Fruit fly (Drosophila melanogaster) whole organism, embryonic: Measurements from ENCODE around the gene CG5810.

Experiments
- Blimp-1 ChIP-seq: fragments of 200-800 bp; sonication (Bioruptor generic); optimal IDR thresholded peaks from 3 replicates; lab custom pipeline; 2018; ENCODE audit warnings: missing biosample characterization, missing genetic modification characterization, mild to moderate bottlenecking, moderate library complexity, missing genetic modification reagents
- CG10209 ChIP-seq: fragments of 200-800 bp; sonication (Bioruptor generic); optimal IDR thresholded peaks from 3 replicates; lab custom pipeline; 2017; ENCODE audit warnings: missing biosample characterization, mild to moderate bottlenecking, missing genetic modification characterization, missing genetic modification reagents
- CG11723 ChIP-seq: fragments of 200-800 bp; sonication (Bioruptor generic); optimal IDR thresholded peaks from 2 replicates; lab custom pipeline; 2017; ENCODE audit warnings: missing biosample characterization, mild to moderate bottlenecking, missing genetic modification characterization
- CG12299 ChIP-seq: fragments of 200-800 bp; sonication (Bioruptor generic); optimal IDR thresholded peaks from 2 replicates; lab custom pipeline; 2018; ENCODE audit warnings: missing biosample characterization, mild to moderate bottlenecking, missing genetic modification characterization
- CG12659 ChIP-seq: fragments of 200-800 bp; sonication (Bioruptor generic); optimal IDR thresholded peaks from 3 replicates; lab custom pipeline; 2017; ENCODE audit warnings: mild to moderate bottlenecking, missing biosample characterization, missing genetic modification reagents, missing genetic modification characterization
- CG14441 ChIP-seq: fragments of 200-800 bp; sonication (Bioruptor generic); IDR thresholded peaks from 2 replicates; pipeline ENCODE4 v1.3.6; 2022; ENCODE audit warnings: missing biosample characterization, missing genetic modification characterization
- CG17186 ChIP-seq: fragments of 200-800 bp; sonication (Bioruptor generic); optimal IDR thresholded peaks from 3 replicates; lab custom pipeline; 2017; ENCODE audit warnings: missing biosample characterization, missing genetic modification reagents, missing genetic modification characterization
- CG17359 ChIP-seq: fragments of 200-800 bp; sonication (Bioruptor generic); optimal IDR thresholded peaks from 3 replicates; lab custom pipeline; 2018; ENCODE audit warnings: missing biosample characterization, mild to moderate bottlenecking, missing genetic modification characterization, moderate library complexity
- CG17568 ChIP-seq: fragments of 200-800 bp; sonication (Bioruptor generic); optimal IDR thresholded peaks from 2 replicates; lab custom pipeline; 2018; ENCODE audit warnings: missing biosample characterization, mild to moderate bottlenecking, missing genetic modification characterization, moderate library complexity
- CG1832 ChIP-seq: fragments of 200-800 bp; sonication (Bioruptor generic); optimal IDR thresholded peaks from 2 replicates; lab custom pipeline; 2017; ENCODE audit warnings: missing biosample characterization, mild to moderate bottlenecking, missing genetic modification characterization, inconsistent platforms
- CG18619 ChIP-seq: fragments of 200-800 bp; sonication (Bioruptor generic); optimal IDR thresholded peaks from 3 replicates; lab custom pipeline; 2017; ENCODE audit warnings: missing biosample characterization, mild to moderate bottlenecking, missing genetic modification characterization
- CG30403 ChIP-seq: fragments of 200-800 bp; sonication (Bioruptor generic); optimal IDR thresholded peaks from 3 replicates; lab custom pipeline; 2016; ENCODE audit warnings: missing biosample characterization, missing genetic modification characterization
- CG3065 ChIP-seq: fragments of 200-800 bp; sonication (Bioruptor generic); optimal IDR thresholded peaks from 2 replicates; lab custom pipeline; 2016; ENCODE audit warnings: missing biosample characterization, missing genetic modification characterization
- CG31365 ChIP-seq: fragments of 200-800 bp; sonication (Bioruptor generic); optimal IDR thresholded peaks from 2 replicates; lab custom pipeline; 2018; ENCODE audit warnings: missing biosample characterization, mild to moderate bottlenecking, missing genetic modification characterization
- CG31441 ChIP-seq: fragments of 200-800 bp; sonication (Bioruptor generic); IDR thresholded peaks from 2 replicates; pipeline ENCODE4 v1.3.6; 2022; ENCODE audit warnings: missing biosample characterization, missing genetic modification characterization
- CG3163 ChIP-seq: fragments of 200-800 bp; sonication (Bioruptor generic); optimal IDR thresholded peaks from 3 replicates; lab custom pipeline; 2016; ENCODE audit warnings: missing biosample characterization, missing genetic modification characterization
- CG32532 ChIP-seq: fragments of 200-800 bp; sonication (Bioruptor generic); IDR thresholded peaks from 2 replicates; pipeline ENCODE4 v1.3.6; 2022; ENCODE audit warnings: missing biosample characterization, missing genetic modification characterization
- CG4328 ChIP-seq: fragments of 200-800 bp; sonication (Bioruptor generic); optimal IDR thresholded peaks from 3 replicates; lab custom pipeline; 2017; ENCODE audit warnings: missing biosample characterization, missing genetic modification reagents, missing genetic modification characterization
- CG5953 ChIP-seq: fragments of 200-800 bp; sonication (Bioruptor generic); IDR thresholded peaks from 2 replicates; pipeline ENCODE4 v1.3.6; 2022; ENCODE audit warnings: missing biosample characterization, missing genetic modification characterization
- CG6683 ChIP-seq: fragments of 200-800 bp; sonication (Bioruptor generic); optimal IDR thresholded peaks from 2 replicates; lab custom pipeline; 2017; ENCODE audit warnings: missing biosample characterization, mild to moderate bottlenecking, missing genetic modification characterization, missing genetic modification reagents
- CG7839 ChIP-seq: fragments of 200-800 bp; sonication (Bioruptor generic); optimal IDR thresholded peaks from 3 replicates; lab custom pipeline; 2018; ENCODE audit warnings: missing biosample characterization, mild to moderate bottlenecking, missing genetic modification characterization, moderate library complexity
- CG8478 ChIP-seq: fragments of >200 bp; optimal IDR thresholded peaks from 2 replicates; lab custom pipeline; 2018
- Dfd ChIP-seq, 2 experiments: fragments of >200 bp; optimal IDR thresholded peaks; 2 replicates each; lab custom pipeline; 2017; ENCODE audit warnings: missing biosample characterization in 2 of 2, missing genetic modification characterization in 2 of 2
- Doc2 ChIP-seq: fragments of 200-800 bp; sonication (Bioruptor generic); IDR thresholded peaks from 2 replicates; pipeline ENCODE4 v1.3.6; 2022; ENCODE audit warnings: missing biosample characterization, missing genetic modification characterization
- E2f1 ChIP-seq: fragments of 200-800 bp; sonication (Bioruptor generic); IDR thresholded peaks from 2 replicates; pipeline ENCODE4 v1.3.6; 2022; ENCODE audit warnings: missing biosample characterization, missing genetic modification characterization
- E2f2 ChIP-seq: fragments of 200-800 bp; sonication (Bioruptor generic); IDR thresholded peaks from 2 replicates; pipeline ENCODE4 v1.3.6; 2022; ENCODE audit warnings: missing biosample characterization, missing genetic modification characterization
- Fer3 ChIP-seq: fragments of 200-800 bp; sonication (Bioruptor generic); optimal IDR thresholded peaks from 2 replicates; lab custom pipeline; 2018; ENCODE audit warnings: missing biosample characterization, mild to moderate bottlenecking, missing genetic modification characterization, moderate library complexity
- Lim3 ChIP-seq: fragments of 200-800 bp; sonication (Bioruptor generic); IDR thresholded peaks from 2 replicates; pipeline ENCODE4 v1.3.6; 2022; ENCODE audit warnings: missing biosample characterization, missing genetic modification characterization
- MESR4 ChIP-seq: fragments of 200-800 bp; sonication (Bioruptor generic); optimal IDR thresholded peaks from 2 replicates; lab custom pipeline; 2018; ENCODE audit warnings: missing biosample characterization, mild to moderate bottlenecking, missing genetic modification characterization, moderate library complexity
- Myb ChIP-seq: fragments of 200-800 bp; sonication (Bioruptor generic); optimal IDR thresholded peaks from 2 replicates; lab custom pipeline; 2016; ENCODE audit warnings: missing biosample characterization, missing genetic modification characterization
- Neu2 ChIP-seq: fragments of 200-800 bp; sonication (Bioruptor generic); optimal IDR thresholded peaks from 3 replicates; lab custom pipeline; 2016; ENCODE audit warnings: missing biosample characterization, missing genetic modification characterization, borderline replicate concordance
- Poxn ChIP-seq: fragments of 200-800 bp; sonication (Bioruptor generic); IDR thresholded peaks from 2 replicates; pipeline ENCODE4 v1.3.6; 2022; ENCODE audit warnings: missing biosample characterization, missing genetic modification characterization
- Ptx1 ChIP-seq: fragments of 200-800 bp; sonication (Bioruptor generic); IDR thresholded peaks from 2 replicates; pipeline ENCODE4 v1.3.6; 2022; ENCODE audit warnings: missing biosample characterization, missing genetic modification characterization
- Sin3A ChIP-seq: fragments of >200 bp; optimal IDR thresholded peaks from 2 replicates; lab custom pipeline; 2018
- Sry-β ChIP-seq: fragments of 200-800 bp; sonication (Bioruptor generic); optimal IDR thresholded peaks from 2 replicates; lab custom pipeline; 2018; ENCODE audit warnings: missing biosample characterization, mild to moderate bottlenecking, missing genetic modification characterization, moderate library complexity
- Sry-δ ChIP-seq: fragments of 200-800 bp; sonication (Bioruptor generic); optimal IDR thresholded peaks from 2 replicates; lab custom pipeline; 2016; ENCODE audit warnings: missing biosample characterization, missing genetic modification characterization
- az2 ChIP-seq: fragments of 200-800 bp; sonication (Bioruptor generic); optimal IDR thresholded peaks from 3 replicates; lab custom pipeline; 2016; ENCODE audit warnings: missing biosample characterization, missing genetic modification characterization
- caup ChIP-seq: fragments of 200-800 bp; sonication (Bioruptor generic); optimal IDR thresholded peaks from 3 replicates; lab custom pipeline; 2017; ENCODE audit warnings: missing biosample characterization, mild to moderate bottlenecking, missing genetic modification characterization, moderate library complexity; ENCODE audit not compliant: severe bottlenecking
- crc ChIP-seq: fragments of 200-800 bp; sonication (Bioruptor generic); optimal IDR thresholded peaks from 2 replicates; lab custom pipeline; 2016; ENCODE audit warnings: missing biosample characterization, missing genetic modification characterization
- fd102C ChIP-seq: fragments of 200-800 bp; sonication (Bioruptor generic); optimal IDR thresholded peaks from 2 replicates; lab custom pipeline; 2018; ENCODE audit warnings: missing biosample characterization, mild to moderate bottlenecking, missing genetic modification characterization, moderate library complexity
- gsb-n ChIP-seq: fragments of 200-800 bp; sonication (Bioruptor generic); optimal IDR thresholded peaks from 3 replicates; lab custom pipeline; 2018; ENCODE audit warnings: missing biosample characterization, mild to moderate bottlenecking, missing genetic modification characterization
- ind ChIP-seq: fragments of 200-800 bp; sonication (Bioruptor generic); optimal IDR thresholded peaks from 3 replicates; lab custom pipeline; 2016; ENCODE audit warnings: missing biosample characterization, missing genetic modification characterization
- luna ChIP-seq: fragments of 200-800 bp; sonication (Bioruptor generic); optimal IDR thresholded peaks from 2 replicates; lab custom pipeline; 2016; ENCODE audit warnings: missing biosample characterization, missing genetic modification characterization
- p53 ChIP-seq: fragments of 200-800 bp; sonication (Bioruptor generic); optimal IDR thresholded peaks from 2 replicates; lab custom pipeline; 2016; ENCODE audit warnings: missing biosample characterization, missing genetic modification characterization
- pho ChIP-seq: fragments of 200-800 bp; sonication (Bioruptor generic); optimal IDR thresholded peaks from 2 replicates; lab custom pipeline; 2016; ENCODE audit warnings: missing biosample characterization, missing genetic modification characterization
- pnt ChIP-seq: fragments of 200-800 bp; sonication (Bioruptor generic); optimal IDR thresholded peaks from 3 replicates; lab custom pipeline; 2016; ENCODE audit warnings: missing biosample characterization, missing genetic modification characterization
- shn ChIP-seq: fragments of 200-800 bp; sonication (Bioruptor generic); optimal IDR thresholded peaks from 3 replicates; lab custom pipeline; 2016; ENCODE audit warnings: missing biosample characterization, missing genetic modification characterization
- ssp ChIP-seq: fragments of 200-800 bp; sonication (Bioruptor generic); IDR thresholded peaks from 2 replicates; pipeline ENCODE4 v1.3.6; 2022; ENCODE audit warnings: missing biosample characterization, missing genetic modification characterization
- stwl ChIP-seq: fragments of 200-800 bp; sonication (Bioruptor generic); optimal IDR thresholded peaks from 3 replicates; lab custom pipeline; 2018; ENCODE audit warnings: missing biosample characterization, mild to moderate bottlenecking, missing genetic modification characterization, moderate library complexity
- tll ChIP-seq, 2 experiments: fragments of 200-800 bp in 1 of 2; fragments of >200 bp in 1 of 2; sonication (Bioruptor generic) in 1 of 2; optimal IDR thresholded peaks; 2 replicates each; lab custom pipeline; 2017 to 2019; ENCODE audit warnings: missing biosample characterization in 2 of 2, missing genetic modification characterization in 2 of 2, mild to moderate bottlenecking in 1 of 2, moderate library complexity in 1 of 2
- zen ChIP-seq: fragments of 200-800 bp; sonication (Bioruptor generic); optimal IDR thresholded peaks from 3 replicates; lab custom pipeline; 2018; ENCODE audit warnings: missing biosample characterization, mild to moderate bottlenecking, missing genetic modification characterization, moderate library complexity

Gene CG5810

dm6 chr3R:21161620-21162029, 2.0 kb upstream of the CG5810 start (continued):
- peak; percentile 34 for TF ChIP-seq CG30403
- peak; percentile 20; the same call in 1 of the 2 replicates for TF ChIP-seq E2f1 (GFP tag; lab: Robert Waterston, UW)
- peak; percentile 50 for TF ChIP-seq CG17568 (GFP tag; lab: Kevin White, UChicago)
- TF ChIP-seq CG8478 (lab: Kevin White, UChicago): no peak
- TF ChIP-seq CG17186: no peak
- no peak for TF ChIP-seq ind (GFP tag; lab: Kevin White, UChicago)
- no peak for TF ChIP-seq CG31441 (GFP tag; lab: Robert Waterston, UW)
- TF ChIP-seq Dfd (GFP tag; optimal IDR thresholded peaks at IDR 0.05; lab: Kevin White, UChicago): no peak
- no peak for TF ChIP-seq CG3163 (GFP tag; lab: Kevin White, UChicago)
- peak; percentile 29 for TF ChIP-seq caup
- TF ChIP-seq pho: peak; percentile 62
- peak; percentile 61 for TF ChIP-seq CG14441 (GFP tag; lab: Robert Waterston, UW)
- no peak for TF ChIP-seq stwl (tag; lab: Kevin White, UChicago)
- peak; percentile 9 for TF ChIP-seq luna (GFP tag; lab: Kevin White, UChicago)
- TF ChIP-seq Myb (GFP tag; lab: Kevin White, UChicago): peak; percentile 31
- no peak for TF ChIP-seq Doc2 (GFP tag; lab: Robert Waterston, UW)
- peak; percentile 50; the same call in 1 of the 2 replicates for TF ChIP-seq CG32532
- no peak for TF ChIP-seq zen (tag; lab: Kevin White, UChicago)
- no peak for TF ChIP-seq Sry-β
- no peak for TF ChIP-seq CG31365 (tag; lab: Kevin White, UChicago)
- TF ChIP-seq Blimp-1: no peak
- TF ChIP-seq Neu2 (GFP tag; lab: Kevin White, UChicago): no peak
- 0 out of 2 replicates have a peak, but pooled peaks have one; percentile 42 for TF ChIP-seq Lim3 (GFP tag; lab: Robert Waterston, UW)
- TF ChIP-seq pnt: no peak
- no peak for TF ChIP-seq p53 (GFP tag; lab: Kevin White, UChicago)
- TF ChIP-seq CG10209 (GFP tag; lab: Kevin White, UChicago): peak; percentile 64
- no peak for TF ChIP-seq CG3065
- peak; percentile 59 for TF ChIP-seq CG7839 (tag; lab: Kevin White, UChicago)
- TF ChIP-seq CG6683 (GFP tag; lab: Kevin White, UChicago): no peak
- no peak for TF ChIP-seq tll (GFP tag; optimal IDR thresholded peaks at IDR 0.05; lab: Kevin White, UChicago)
- no peak for TF ChIP-seq CG11723 (GFP tag; lab: Kevin White, UChicago)
- no peak for TF ChIP-seq gsb-n (tag; lab: Kevin White, UChicago)
- no peak for TF ChIP-seq MESR4 (GFP tag; lab: Kevin White, UChicago)
- no peak for TF ChIP-seq Sry-δ
- TF ChIP-seq crc: no peak
- TF ChIP-seq CG1832 (GFP tag; lab: Kevin White, UChicago): no peak
- peak; percentile 14 for TF ChIP-seq CG17359 (tag; lab: Kevin White, UChicago)
- TF ChIP-seq CG12299 (tag; lab: Kevin White, UChicago): no peak
- no peak; the same call in 1 of the 2 replicates for TF ChIP-seq E2f2 (GFP tag; lab: Robert Waterston, UW)
- peak; percentile 11 for TF ChIP-seq shn (GFP tag; lab: Kevin White, UChicago)
- TF ChIP-seq CG12659 (GFP tag; lab: Kevin White, UChicago): peak; percentile 31
- TF ChIP-seq az2 (GFP tag; lab: Kevin White, UChicago): peak; percentile 17
- TF ChIP-seq Fer3 (tag; lab: Kevin White, UChicago): peak; percentile 29
- no peak for TF ChIP-seq CG5953 (GFP tag; lab: Robert Waterston, UW)
- no peak for TF ChIP-seq fd102C (GFP tag; lab: Kevin White, UChicago)
- TF ChIP-seq CG18619 (GFP tag; lab: Kevin White, UChicago): peak; percentile 53
- no peak for TF ChIP-seq Sin3A (lab: Kevin White, UChicago)
- no peak for TF ChIP-seq CG4328
- TF ChIP-seq ssp: no peak
- TF ChIP-seq Poxn (GFP tag; lab: Robert Waterston, UW): 0 out of 2 replicates have a peak, but pooled peaks have one; percentile 14
- TF ChIP-seq Ptx1: peak; percentile 40
